Worm (Caenorhabditis elegans) whole organism, L4 larva: ENCODE results near the gene F54F11.1.

Experiments used
- F26F4.8 ChIP-seq: fragments of 200-800 bp; sonication (Bioruptor generic); conservative IDR thresholded peaks from 2 replicates; pipeline ENCODE4 v1.3.6; 2022; ENCODE audit warnings: missing genetic modification characterization, missing compliant biosample characterization
- T20F7.1 ChIP-seq: fragments of 200-800 bp; sonication (Bioruptor generic); optimal IDR thresholded peaks from 2 replicates; lab custom pipeline; 2018; ENCODE audit warnings: mild to moderate bottlenecking, missing genetic modification characterization, missing compliant biosample characterization
- ZK546.5 ChIP-seq, 2 experiments: sonication (generic microtip); optimal IDR thresholded peaks; 2 replicates each; lab custom pipeline; 2017; ENCODE audit warnings: missing biosample characterization in 2 of 2, missing genetic modification characterization in 2 of 2
- arid-1 ChIP-seq: fragments of 200-800 bp; sonication (Bioruptor generic); conservative IDR thresholded peaks from 2 replicates; pipeline ENCODE4 v1.3.6; 2022; ENCODE audit warnings: missing genetic modification reagents, missing genetic modification characterization, missing compliant biosample characterization
- ceh-20 ChIP-seq: fragments of 200-800 bp; sonication (Bioruptor generic); IDR thresholded peaks from 2 replicates; pipeline ENCODE4 v1.3.6; 2022; ENCODE audit warnings: missing genetic modification reagents, missing genetic modification characterization, missing compliant biosample characterization
- ceh-32 ChIP-seq: sonication (generic microtip); optimal IDR thresholded peaks from 2 replicates; lab custom pipeline; 2016; ENCODE audit warnings: mild to moderate bottlenecking, missing genetic modification characterization, missing compliant biosample characterization; ENCODE audit not compliant: poor library complexity
- ctbp-1 ChIP-seq: fragments of 200-800 bp; sonication (Bioruptor generic); IDR thresholded peaks from 2 replicates; pipeline ENCODE4 v1.3.6; 2022; ENCODE audit warnings: missing genetic modification reagents, missing genetic modification characterization, missing compliant biosample characterization
- daf-16 ChIP-seq, 3 experiments: sonication (generic microtip); optimal IDR thresholded peaks; 2 replicates each; lab custom pipeline; 2016 to 2017; ENCODE audit warnings: missing genetic modification characterization in 3 of 3, missing genetic modification reagents in 3 of 3, mild to moderate bottlenecking in 2 of 3, missing compliant biosample characterization in 2 of 3, missing biosample characterization in 1 of 3, moderate library complexity in 1 of 3
- daf-8 ChIP-seq: fragments of 200-800 bp; sonication (Bioruptor generic); IDR thresholded peaks from 2 replicates; pipeline ENCODE4 v1.3.6; 2022; ENCODE audit warnings: missing genetic modification characterization, missing compliant biosample characterization
- dmd-8 ChIP-seq: fragments of 200-800 bp; sonication (Bioruptor generic); IDR thresholded peaks from 2 replicates; pipeline ENCODE4 v1.3.6; 2022; ENCODE audit warnings: missing genetic modification characterization, missing compliant biosample characterization
- fkh-10 ChIP-seq: fragments of 150-350 bp; optimal IDR thresholded peaks from 2 replicates; lab custom pipeline; 2014; ENCODE audit warnings: missing biosample characterization, missing genetic modification reagents, missing genetic modification characterization
- gei-8 ChIP-seq: fragments of 200-800 bp; sonication (Bioruptor generic); optimal IDR thresholded peaks from 2 replicates; lab custom pipeline; 2018; ENCODE audit warnings: mild to moderate bottlenecking, missing genetic modification characterization, missing compliant biosample characterization
- hif-1 ChIP-seq, 2 experiments: sonication (generic microtip); optimal IDR thresholded peaks; 2 replicates each; lab custom pipeline; 2016 to 2017; ENCODE audit warnings: missing compliant biosample characterization in 2 of 2, missing genetic modification characterization in 2 of 2, missing genetic modification reagents in 2 of 2, missing genotype in 2 of 2, mild to moderate bottlenecking in 1 of 2
- hlh-11 ChIP-seq: fragments of 200-800 bp; sonication (Bioruptor generic); optimal IDR thresholded peaks from 2 replicates; lab custom pipeline; 2018; ENCODE audit warnings: mild to moderate bottlenecking, missing genetic modification characterization, missing compliant biosample characterization
- hlh-30 ChIP-seq: sonication (generic microtip); optimal IDR thresholded peaks from 2 replicates; lab custom pipeline; 2017; ENCODE audit warnings: antibody characterized with exemption, mild to moderate bottlenecking, missing genetic modification characterization, missing compliant biosample characterization; ENCODE audit not compliant: insufficient read depth
- lim-7 ChIP-seq: fragments of 200-800 bp; sonication (Bioruptor generic); IDR thresholded peaks from 2 replicates; pipeline ENCODE4 v1.3.6; 2022; ENCODE audit warnings: missing genetic modification characterization, missing compliant biosample characterization
- lin-1 ChIP-seq: fragments of 200-800 bp; sonication (Bioruptor generic); IDR thresholded peaks from 2 replicates; pipeline ENCODE4 v1.3.6; 2022; ENCODE audit warnings: missing genetic modification reagents, missing genetic modification characterization, missing compliant biosample characterization
- lin-13 ChIP-seq: fragments of 150-350 bp; optimal IDR thresholded peaks from 2 replicates; lab custom pipeline; 2014; ENCODE audit warnings: missing biosample characterization, missing genetic modification reagents, missing genetic modification characterization
- lin-38 ChIP-seq: fragments of 200-800 bp; sonication (Bioruptor generic); IDR thresholded peaks from 2 replicates; pipeline ENCODE4 v1.3.6; 2022; ENCODE audit warnings: missing genetic modification reagents, missing genetic modification characterization, missing compliant biosample characterization
- lin-39 ChIP-seq: fragments of 150-350 bp; optimal IDR thresholded peaks from 2 replicates; lab custom pipeline; 2014; ENCODE audit warnings: missing biosample characterization, missing genetic modification reagents, missing genetic modification characterization
- lir-3 ChIP-seq: sonication (generic microtip); optimal IDR thresholded peaks from 2 replicates; lab custom pipeline; 2016; ENCODE audit warnings: mild to moderate bottlenecking, missing genetic modification characterization, missing compliant biosample characterization
- mdl-1 ChIP-seq, 2 experiments: fragments of 150-350 bp in 1 of 2; sonication (generic microtip) in 1 of 2; optimal IDR thresholded peaks; 2 replicates each; lab custom pipeline; 2014 to 2017; ENCODE audit warnings: missing biosample characterization in 2 of 2, missing genetic modification characterization in 2 of 2
- mep-1 ChIP-seq: fragments of 150-350 bp; sonication (generic microtip); optimal IDR thresholded peaks from 3 replicates; lab custom pipeline; 2014; ENCODE audit warnings: missing biosample characterization, missing genetic modification characterization
- mxl-2 ChIP-seq: fragments of 200-800 bp; sonication (Bioruptor generic); conservative IDR thresholded peaks from 2 replicates; pipeline ENCODE4 v1.3.6; 2022; ENCODE audit warnings: missing genetic modification reagents, missing genetic modification characterization, missing compliant biosample characterization
- nhr-10 ChIP-seq: fragments of 150-350 bp; optimal IDR thresholded peaks from 2 replicates; lab custom pipeline; 2014; ENCODE audit warnings: missing biosample characterization, missing genetic modification characterization
- nhr-102 ChIP-seq: sonication (generic microtip); optimal IDR thresholded peaks from 2 replicates; lab custom pipeline; 2016; ENCODE audit warnings: mild to moderate bottlenecking, missing genetic modification characterization, moderate library complexity, missing compliant biosample characterization
- nhr-111 ChIP-seq: fragments of 200-800 bp; sonication (Bioruptor generic); optimal IDR thresholded peaks from 2 replicates; lab custom pipeline; 2018; ENCODE audit warnings: mild to moderate bottlenecking, missing genetic modification characterization, missing compliant biosample characterization
- nhr-25 ChIP-seq: sonication (generic microtip); optimal IDR thresholded peaks from 2 replicates; lab custom pipeline; 2017; ENCODE audit warnings: missing genetic modification characterization, mild to moderate bottlenecking, missing compliant biosample characterization, antibody characterized with exemption, moderate library complexity, borderline replicate concordance; ENCODE audit not compliant: insufficient read depth
- nhr-28 ChIP-seq: fragments of 150-350 bp; optimal IDR thresholded peaks from 2 replicates; lab custom pipeline; 2014; ENCODE audit warnings: missing biosample characterization, missing genetic modification characterization
- nhr-41 ChIP-seq: fragments of 200-800 bp; sonication (Bioruptor generic); IDR thresholded peaks from 2 replicates; pipeline ENCODE4 v1.3.6; 2022; ENCODE audit warnings: missing genetic modification reagents, missing genetic modification characterization, missing compliant biosample characterization
- nhr-42 ChIP-seq: fragments of 200-800 bp; sonication (Bioruptor generic); IDR thresholded peaks from 2 replicates; pipeline ENCODE4 v1.3.6; 2022; ENCODE audit warnings: missing genetic modification characterization, missing compliant biosample characterization
- nhr-48 ChIP-seq: sonication (generic microtip); optimal IDR thresholded peaks from 2 replicates; lab custom pipeline; 2016; ENCODE audit warnings: mild to moderate bottlenecking, missing genetic modification characterization, missing compliant biosample characterization
- nhr-6 ChIP-seq: fragments of 150-350 bp; optimal IDR thresholded peaks from 2 replicates; lab custom pipeline; 2014; ENCODE audit warnings: missing biosample characterization, missing genetic modification characterization
- sdz-12 ChIP-seq: fragments of 200-800 bp; sonication (Bioruptor generic); optimal IDR thresholded peaks from 2 replicates; lab custom pipeline; 2018; ENCODE audit warnings: mild to moderate bottlenecking, missing genetic modification characterization, missing compliant biosample characterization
- set-16 ChIP-seq: fragments of 200-800 bp; sonication (Bioruptor generic); IDR thresholded peaks from 2 replicates; pipeline ENCODE4 v1.3.6; 2022; ENCODE audit warnings: missing genetic modification reagents, missing genetic modification characterization, missing compliant biosample characterization
- skn-1 ChIP-seq: fragments of 150-350 bp; optimal IDR thresholded peaks from 2 replicates; lab custom pipeline; 2014; ENCODE audit warnings: missing biosample characterization, missing genetic modification characterization
- spr-1 ChIP-seq: sonication (generic microtip); optimal IDR thresholded peaks from 2 replicates; lab custom pipeline; 2016; ENCODE audit warnings: mild to moderate bottlenecking, missing genetic modification characterization, missing compliant biosample characterization
- unc-62 ChIP-seq, 3 experiments: fragments of 150-350 bp in 1 of 3; sonication (generic microtip); optimal IDR thresholded peaks in 2 of 3; peaks in 1 of 3; 1 replicate in 1 of 3; 2 replicates in 2 of 3; lab custom pipeline; 2014 to 2017; ENCODE audit warnings: missing biosample characterization in 3 of 3, missing genetic modification characterization in 3 of 3, missing genetic modification reagents in 3 of 3, missing genotype in 1 of 3
- zfp-2 ChIP-seq: sonication (generic microtip); optimal IDR thresholded peaks from 2 replicates; lab custom pipeline; 2016; ENCODE audit warnings: mild to moderate bottlenecking, missing genetic modification characterization, missing compliant biosample characterization
- ztf-7 ChIP-seq: fragments of 150-350 bp; optimal IDR thresholded peaks from 2 replicates; lab custom pipeline; 2014; ENCODE audit warnings: missing biosample characterization, missing genetic modification characterization

The F54F11.1 gene

ce11 chrII:13469043-13469652, 34.6 kb upstream of the F54F11.1 start, which contains the start of gene E01G4.3 (continued):
- peak in 1 of 2 experiments; percentile 91 for TF ChIP-seq hif-1 (tag; optimal IDR thresholded peaks at IDR 0.05; lab: Kevin White, UChicago)
- TF ChIP-seq unc-62 (GFP tag; optimal IDR thresholded peaks at IDR 0.05 in 1 of 2; lab: Kevin White, UChicago) = peak in 1 of 2 experiments; percentile 97
- TF ChIP-seq unc-62 (tag; optimal IDR thresholded peaks at IDR 0.05; lab: Kevin White, UChicago) = no peak
- no peak for TF ChIP-seq dmd-8
- no peak for TF ChIP-seq ZK546.5 (tag; optimal IDR thresholded peaks at IDR 0.05; lab: Kevin White, UChicago)
- TF ChIP-seq daf-16 (GFP tag; optimal IDR thresholded peaks at IDR 0.05; lab: Kevin White, UChicago) = peak in 1 of 2 experiments; percentile 68
- TF ChIP-seq daf-16 (tag; optimal IDR thresholded peaks at IDR 0.05; lab: Kevin White, UChicago) = peak; percentile 96
- TF ChIP-seq sdz-12 (GFP tag; lab: Kevin White, UChicago) = no peak
- TF ChIP-seq gei-8 (GFP tag; lab: Kevin White, UChicago) = peak; percentile 52
- peak; percentile 95 for TF ChIP-seq hlh-11 (tag; lab: Kevin White, UChicago)
- TF ChIP-seq nhr-25 (tag; lab: Kevin White, UChicago) = no peak
- TF ChIP-seq ztf-7 = peak; percentile 76
- peak; percentile 50; the same call in 1 of the 2 replicates for TF ChIP-seq ceh-20 (GFP tag; lab: Robert Waterston, UW)
- TF ChIP-seq nhr-10 (tag; lab: Kevin White, UChicago) = peak; percentile 86
- TF ChIP-seq fkh-10 (GFP tag; lab: Kevin White, UChicago) = no peak
- TF ChIP-seq lin-38 (GFP tag; lab: Robert Waterston, UW) = peak; percentile 39; the same call in 1 of the 2 replicates
- no peak for TF ChIP-seq set-16
- TF ChIP-seq nhr-102 = peak; percentile 77
- no peak for TF ChIP-seq daf-8 (GFP tag; lab: Robert Waterston, UW)
- TF ChIP-seq T20F7.1 (GFP tag; lab: Kevin White, UChicago) = peak; percentile 53
- peak; percentile 31 for TF ChIP-seq nhr-6
- TF ChIP-seq mxl-2 = peak; percentile 100
- TF ChIP-seq mep-1 (tag; lab: Kevin White, UChicago) = peak; percentile 76
- TF ChIP-seq hlh-30 (tag; lab: Kevin White, UChicago) = peak; percentile 94
- no peak for TF ChIP-seq ceh-32
- TF ChIP-seq mdl-1 (tag; optimal IDR thresholded peaks at IDR 0.05; lab: Kevin White, UChicago) = peak; percentile 72 to 86

- TF ChIP-seq nhr-48 (tag; lab: Kevin White, UChicago) = peak; percentile 75
- no peak for TF ChIP-seq skn-1 (tag; lab: Kevin White, UChicago)
- peak in 1 of 2 experiments; percentile 86 for TF ChIP-seq daf-16 (GFP tag; optimal IDR thresholded peaks at IDR 0.05; lab: Kevin White, UChicago)
- TF ChIP-seq daf-16 (tag; optimal IDR thresholded peaks at IDR 0.05; lab: Kevin White, UChicago) = peak; percentile 85
- TF ChIP-seq, all 104 proteins: peak for 2
Measured at ce11 chrII:13470655-13471054, 33.1 kb upstream of the F54F11.1 start.

DNA sequence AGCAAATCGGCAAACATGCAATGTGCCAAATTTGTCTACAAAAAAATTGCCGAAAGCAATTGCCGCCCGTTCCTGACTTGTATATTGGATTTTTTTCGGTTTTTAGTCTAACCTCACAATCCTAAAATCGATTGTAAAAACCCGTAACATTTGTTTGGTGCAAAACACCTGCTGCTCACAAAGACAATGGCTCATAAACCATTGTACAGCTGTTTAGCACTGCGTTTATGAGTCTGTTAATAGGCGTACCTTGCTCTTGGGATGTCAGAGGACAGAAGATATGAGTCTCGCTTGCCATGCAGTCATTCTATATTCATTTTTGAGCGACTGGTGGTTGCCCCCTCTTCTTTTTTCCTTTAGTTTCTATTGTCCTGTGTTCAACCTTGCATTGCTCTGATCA, 31.7 kb upstream of the F54F11.1 start, which contains the start of gene E01G4.5:
TSS of gene E01G4.5 (plus strand) at position 301 of the 400 bp plus-strand sequence.
- TF ChIP-seq nhr-111 (GFP tag; lab: Kevin White, UChicago) (no peak), lir-3 (tag; lab: Kevin White, UChicago) (no peak), nhr-41 (GFP tag; lab: Robert Waterston, UW) (no peak), gei-8 (GFP tag; lab: Kevin White, UChicago) (no peak), nhr-28 (tag; lab: Kevin White, UChicago) (no peak), lin-1 (GFP tag; lab: Robert Waterston, UW) (no peak), mep-1 (tag; lab: Kevin White, UChicago) (no peak), lin-38 (GFP tag; lab: Robert Waterston, UW) (no peak), spr-1 (no peak), arid-1 (GFP tag; lab: Robert Waterston, UW) (no peak), lin-13 (no peak), lim-7 (GFP tag; lab: Robert Waterston, UW) (no peak), ZK546.5 (tag; optimal IDR thresholded peaks at IDR 0.05; lab: Kevin White, UChicago) (no peak), lin-39 (no peak), nhr-42 (GFP tag; lab: Robert Waterston, UW) (no peak), ctbp-1 (GFP tag; lab: Robert Waterston, UW) (no peak), nhr-25 (tag; lab: Kevin White, UChicago) (no peak), zfp-2 (tag; lab: Kevin White, UChicago) (no peak), F26F4.8 (no peak)
